Worm (Caenorhabditis elegans) whole organism, young adult: Measurements from ENCODE around the gene F54D5.23.
A peak's percentile ranks its signal among the peaks of the same experiment; 100 is the strongest.

ENCODE experiments used
- B0019.2 ChIP-seq: fragments of 200-800 bp; sonication (Bioruptor generic); conservative IDR thresholded peaks from 2 replicates; pipeline ENCODE4 v1.3.6; 2022; ENCODE audit warnings: missing genetic modification reagents, missing genetic modification characterization, missing compliant biosample characterization
- B0035.1 ChIP-seq: sonication (generic microtip); optimal IDR thresholded peaks from 2 replicates; lab custom pipeline; 2016; ENCODE audit warnings: missing genetic modification characterization, mild to moderate bottlenecking, missing compliant biosample characterization, missing genotype, missing genetic modification reagents
- B0261.1 ChIP-seq: sonication (generic microtip); optimal IDR thresholded peaks from 2 replicates; lab custom pipeline; 2016; ENCODE audit warnings: mild to moderate bottlenecking, missing genetic modification characterization, moderate library complexity, missing compliant biosample characterization
- B0336.3 ChIP-seq: fragments of 200-800 bp; sonication (Bioruptor generic); IDR thresholded peaks from 2 replicates; pipeline ENCODE4 v1.3.6; 2022; ENCODE audit warnings: missing genetic modification characterization, missing compliant biosample characterization
- D2030.7 ChIP-seq: fragments of 200-800 bp; sonication (Bioruptor generic); IDR thresholded peaks from 2 replicates; pipeline ENCODE4 v1.3.6; 2022; ENCODE audit warnings: missing genetic modification reagents, missing genetic modification characterization, missing compliant biosample characterization
- F23B12.7 ChIP-seq: sonication (generic microtip); optimal IDR thresholded peaks from 2 replicates; lab custom pipeline; 2017; ENCODE audit warnings: missing genetic modification characterization, mild to moderate bottlenecking, missing compliant biosample characterization, antibody characterized with exemption, moderate library complexity; ENCODE audit not compliant: insufficient read depth
- F33H1.4 ChIP-seq: fragments of 200-800 bp; sonication (Bioruptor generic); IDR thresholded peaks from 2 replicates; pipeline ENCODE4 v1.3.6; 2022; ENCODE audit warnings: missing genetic modification reagents, missing genetic modification characterization, missing compliant biosample characterization
- F49E8.2 ChIP-seq: sonication (generic microtip); optimal IDR thresholded peaks from 3 replicates; lab custom pipeline; 2017; ENCODE audit warnings: missing genetic modification characterization, mild to moderate bottlenecking, missing compliant biosample characterization, antibody characterized with exemption, moderate library complexity; ENCODE audit not compliant: insufficient read depth
- F57C9.4 ChIP-seq: sonication (generic microtip); optimal IDR thresholded peaks from 2 replicates; lab custom pipeline; 2017; ENCODE audit warnings: mild to moderate bottlenecking, missing genetic modification characterization, missing compliant biosample characterization
- K12H6.12 ChIP-seq: fragments of 200-800 bp; sonication (Bioruptor generic); optimal IDR thresholded peaks from 2 replicates; lab custom pipeline; 2018; ENCODE audit warnings: mild to moderate bottlenecking, missing genetic modification characterization, missing compliant biosample characterization
- Y95B8A.8 ChIP-seq: fragments of 200-800 bp; sonication (Bioruptor generic); IDR thresholded peaks from 2 replicates; pipeline ENCODE4 v1.3.6; 2022; ENCODE audit warnings: missing genetic modification reagents, missing genetic modification characterization, missing compliant biosample characterization
- ama-1 ChIP-seq, 3 experiments: fragments of 150-350 bp in 1 of 3; sonication (generic microtip) in 2 of 3; optimal IDR thresholded peaks; 2 replicates each; lab custom pipeline; 2014 to 2018; ENCODE audit warnings: missing biosample characterization in 2 of 3, missing genetic modification characterization in 2 of 3, missing genetic modification reagents in 2 of 3
- aptf-2 ChIP-seq: fragments of 200-800 bp; sonication (Bioruptor generic); conservative IDR thresholded peaks from 2 replicates; pipeline ENCODE4 v1.3.6; 2022; ENCODE audit warnings: missing genetic modification reagents, missing genetic modification characterization, missing compliant biosample characterization
- aptf-3 ChIP-seq: fragments of 200-800 bp; sonication (Bioruptor generic); IDR thresholded peaks from 2 replicates; pipeline ENCODE4 v1.3.6; 2022; ENCODE audit warnings: missing genetic modification characterization, missing compliant biosample characterization
- bed-1 ChIP-seq: fragments of 200-800 bp; sonication (Bioruptor generic); IDR thresholded peaks from 2 replicates; pipeline ENCODE4 v1.3.6; 2022; ENCODE audit warnings: missing genetic modification reagents, missing genetic modification characterization, missing compliant biosample characterization
- ccch-3 ChIP-seq: fragments of 200-800 bp; sonication (Bioruptor generic); optimal IDR thresholded peaks from 2 replicates; lab custom pipeline; 2018; ENCODE audit warnings: mild to moderate bottlenecking, missing genetic modification characterization, missing compliant biosample characterization
- cebp-1 ChIP-seq, 2 experiments: fragments of 200-800 bp in 1 of 2; sonication (Bioruptor generic) in 1 of 2; sonication (generic microtip) in 1 of 2; IDR thresholded peaks in 1 of 2; optimal IDR thresholded peaks in 1 of 2; 2 replicates each; pipeline versions ENCODE4 v1.3.6 to Lab custom; 2017 to 2022; ENCODE audit warnings: missing compliant biosample characterization in 2 of 2, missing genetic modification characterization in 2 of 2, mild to moderate bottlenecking in 1 of 2, missing genetic modification reagents in 1 of 2, moderate library complexity in 1 of 2
- cebp-2 ChIP-seq: fragments of 200-800 bp; sonication (Bioruptor generic); IDR thresholded peaks from 2 replicates; pipeline ENCODE4 v1.3.6; 2022; ENCODE audit warnings: missing genetic modification characterization, missing compliant biosample characterization
- ceh-79 ChIP-seq: sonication (generic microtip); optimal IDR thresholded peaks from 2 replicates; lab custom pipeline; 2017; ENCODE audit warnings: mild to moderate bottlenecking, missing genetic modification characterization, missing compliant biosample characterization
- ceh-91 ChIP-seq: fragments of 200-800 bp; sonication (Bioruptor generic); IDR thresholded peaks from 2 replicates; pipeline ENCODE4 v1.3.6; 2022; ENCODE audit warnings: missing genetic modification reagents, missing genetic modification characterization, missing compliant biosample characterization
- chd-7 ChIP-seq: sonication (generic microtip); optimal IDR thresholded peaks from 2 replicates; lab custom pipeline; 2016; ENCODE audit warnings: mild to moderate bottlenecking, missing genetic modification characterization, moderate library complexity, missing compliant biosample characterization
- die-1 ChIP-seq: sonication (generic microtip); optimal IDR thresholded peaks from 2 replicates; lab custom pipeline; 2016; ENCODE audit warnings: missing genotype, mild to moderate bottlenecking, missing genetic modification characterization, missing compliant biosample characterization
- efl-1 ChIP-seq: fragments of 150-350 bp; optimal IDR thresholded peaks from 2 replicates; lab custom pipeline; 2014; ENCODE audit warnings: missing biosample characterization, missing genetic modification reagents, missing genetic modification characterization
- egrh-3 ChIP-seq: fragments of 200-800 bp; sonication (Bioruptor generic); IDR thresholded peaks from 2 replicates; pipeline ENCODE4 v1.3.6; 2022; ENCODE audit warnings: missing genetic modification reagents, missing genetic modification characterization, missing compliant biosample characterization
- ekl-4 ChIP-seq: fragments of 200-800 bp; sonication (Bioruptor generic); IDR thresholded peaks from 2 replicates; pipeline ENCODE4 v1.3.6; 2022; ENCODE audit warnings: missing genetic modification reagents, missing genetic modification characterization, missing compliant biosample characterization
- ets-4 ChIP-seq: fragments of 200-800 bp; sonication (Bioruptor generic); optimal IDR thresholded peaks from 2 replicates; lab custom pipeline; 2018; ENCODE audit warnings: mild to moderate bottlenecking, missing genetic modification characterization, missing compliant biosample characterization
- hlh-26 ChIP-seq: fragments of 200-800 bp; sonication (Bioruptor generic); conservative IDR thresholded peaks from 2 replicates; pipeline ENCODE4 v1.3.6; 2022; ENCODE audit warnings: missing genetic modification reagents, missing genetic modification characterization, missing compliant biosample characterization
- hmg-20 ChIP-seq: fragments of 200-800 bp; sonication (Bioruptor generic); IDR thresholded peaks from 2 replicates; pipeline ENCODE4 v1.3.6; 2022; ENCODE audit warnings: missing genetic modification reagents, missing genetic modification characterization, missing compliant biosample characterization
- lag-1 ChIP-seq: fragments of 200-800 bp; sonication (Bioruptor generic); IDR thresholded peaks from 2 replicates; pipeline ENCODE4 v1.3.6; 2022; ENCODE audit warnings: missing genetic modification reagents, missing genetic modification characterization, missing compliant biosample characterization
- let-607 ChIP-seq, 2 experiments: fragments of 200-800 bp in 1 of 2; sonication (Bioruptor generic) in 1 of 2; sonication (generic microtip) in 1 of 2; optimal IDR thresholded peaks; 2 replicates each; lab custom pipeline; 2016 to 2018; ENCODE audit warnings: mild to moderate bottlenecking in 2 of 2, missing compliant biosample characterization in 2 of 2, missing genetic modification characterization in 2 of 2, moderate library complexity in 2 of 2, missing genotype in 1 of 2
- lin-35 ChIP-seq, 3 experiments: fragments of 150-350 bp in 2 of 3; sonication (generic microtip) in 1 of 3; optimal IDR thresholded peaks; 2 replicates each; lab custom pipeline; 2014 to 2018; ENCODE audit warnings: missing biosample characterization in 3 of 3, missing genetic modification characterization in 3 of 3, missing genetic modification reagents in 3 of 3
- madf-8 ChIP-seq: fragments of 200-800 bp; sonication (Bioruptor generic); conservative IDR thresholded peaks from 2 replicates; pipeline ENCODE4 v1.3.6; 2022; ENCODE audit warnings: missing genetic modification reagents, missing genetic modification characterization, missing compliant biosample characterization
- mcd-1 ChIP-seq: fragments of 200-800 bp; sonication (Bioruptor generic); IDR thresholded peaks from 2 replicates; pipeline ENCODE4 v1.3.6; 2022; ENCODE audit warnings: missing genetic modification reagents, missing genetic modification characterization, missing compliant biosample characterization
- nfya-2 ChIP-seq: fragments of 200-800 bp; sonication (Bioruptor generic); IDR thresholded peaks from 2 replicates; pipeline ENCODE4 v1.3.6; 2022; ENCODE audit warnings: missing genetic modification reagents, missing genetic modification characterization, missing compliant biosample characterization
- nfyb-1 ChIP-seq: fragments of 200-800 bp; sonication (Bioruptor generic); IDR thresholded peaks from 2 replicates; pipeline ENCODE4 v1.3.6; 2022; ENCODE audit warnings: missing genetic modification reagents, missing genetic modification characterization, missing compliant biosample characterization
- nhr-120 ChIP-seq: fragments of 200-800 bp; sonication (Bioruptor generic); IDR thresholded peaks from 2 replicates; pipeline ENCODE4 v1.3.6; 2022; ENCODE audit warnings: missing genetic modification characterization, missing compliant biosample characterization
- nhr-80 ChIP-seq: sonication (generic microtip); optimal IDR thresholded peaks from 2 replicates; lab custom pipeline; 2016; ENCODE audit warnings: missing genetic modification characterization, missing compliant biosample characterization
- nhr-90 ChIP-seq: sonication (generic microtip); optimal IDR thresholded peaks from 2 replicates; lab custom pipeline; 2016; ENCODE audit warnings: missing genotype, mild to moderate bottlenecking, missing genetic modification characterization, missing compliant biosample characterization
- pbrm-1 ChIP-seq: fragments of 200-800 bp; sonication (Bioruptor generic); IDR thresholded peaks from 2 replicates; pipeline ENCODE4 v1.3.6; 2022; ENCODE audit warnings: missing genetic modification reagents, missing genetic modification characterization, missing compliant biosample characterization
- pha-4 ChIP-seq: fragments of 150-350 bp; sonication (generic microtip); optimal IDR thresholded peaks from 2 replicates; lab custom pipeline; 2014; ENCODE audit warnings: missing biosample characterization, missing genetic modification reagents, missing genetic modification characterization
- rcor-1 ChIP-seq: fragments of 200-800 bp; sonication (Bioruptor generic); IDR thresholded peaks from 2 replicates; pipeline ENCODE4 v1.3.6; 2022; ENCODE audit warnings: missing genetic modification reagents, missing genetic modification characterization, missing compliant biosample characterization
- sdz-38 ChIP-seq: sonication (generic microtip); optimal IDR thresholded peaks from 2 replicates; lab custom pipeline; 2016; ENCODE audit warnings: missing genotype, missing genetic modification characterization, missing compliant biosample characterization
- somi-1 ChIP-seq: fragments of 200-800 bp; sonication (Bioruptor generic); optimal IDR thresholded peaks from 2 replicates; lab custom pipeline; 2018; ENCODE audit warnings: mild to moderate bottlenecking, missing genetic modification characterization, missing compliant biosample characterization
- sptf-2 ChIP-seq: fragments of 200-800 bp; sonication (Bioruptor generic); optimal IDR thresholded peaks from 2 replicates; lab custom pipeline; 2018; ENCODE audit warnings: mild to moderate bottlenecking, missing genetic modification characterization, missing compliant biosample characterization
- zim-3 ChIP-seq: sonication (generic microtip); optimal IDR thresholded peaks from 2 replicates; lab custom pipeline; 2017; ENCODE audit warnings: mild to moderate bottlenecking, missing genetic modification characterization, moderate library complexity, missing compliant biosample characterization
- ztf-18 ChIP-seq: sonication (generic microtip); optimal IDR thresholded peaks from 2 replicates; lab custom pipeline; 2016; ENCODE audit warnings: missing genotype, mild to moderate bottlenecking, missing genetic modification characterization, missing compliant biosample characterization
- ztf-26 ChIP-seq: sonication (generic microtip); optimal IDR thresholded peaks from 2 replicates; lab custom pipeline; 2017; ENCODE audit warnings: missing genetic modification characterization, missing compliant biosample characterization

The F54D5.23 gene

DNA sequence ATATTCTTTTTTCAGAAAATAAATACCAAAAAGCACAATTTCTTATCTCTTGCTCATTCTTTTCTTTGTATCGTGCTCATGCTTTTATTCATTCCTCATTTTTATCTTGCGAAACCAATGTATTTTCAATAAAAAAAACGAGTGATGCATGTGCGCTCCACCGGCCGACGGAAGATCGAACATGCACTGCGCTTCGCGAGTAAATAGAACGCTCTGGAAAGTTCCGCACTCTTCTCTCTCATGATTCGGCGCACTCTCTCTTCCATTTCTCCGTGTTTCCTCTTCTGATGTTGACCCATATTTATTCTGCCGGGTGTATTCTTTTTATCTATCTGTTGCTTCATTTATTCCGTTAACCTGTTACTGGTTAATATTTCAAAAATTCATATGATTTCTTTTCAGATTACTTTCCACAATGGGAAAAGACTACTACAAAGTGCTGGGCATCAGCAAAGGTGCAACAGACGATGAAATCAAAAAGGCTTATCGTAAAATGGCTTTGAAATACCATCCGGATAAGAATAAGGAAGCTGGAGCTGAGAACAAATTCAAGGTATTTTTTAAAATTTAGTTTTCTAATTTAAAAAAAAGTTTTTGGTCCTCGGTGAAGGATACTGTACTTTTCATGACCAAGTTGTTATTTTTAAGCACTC is 23.7 kb downstream of the F54D5.23 start, which contains the start of gene dnj-13 (continued):
- TF ChIP-seq ceh-91 (GFP tag; lab: Robert Waterston, UW): peak; percentile 83
- TF ChIP-seq B0261.1 (tag; lab: Kevin White, UChicago): peak; percentile 39
- peak in 2 of 3 experiments; percentile 18 to 82 for TF ChIP-seq lin-35 (GFP tag; optimal IDR thresholded peaks at IDR 0.05; lab: Kevin White, UChicago)
- peak; percentile 73 for TF ChIP-seq aptf-2 (GFP tag; lab: Robert Waterston, UW)
- TF ChIP-seq bed-1 (GFP tag; lab: Robert Waterston, UW): no peak
- peak; percentile 97 for TF ChIP-seq B0336.3 (GFP tag; lab: Robert Waterston, UW)
- TF ChIP-seq ets-4 (GFP tag; lab: Kevin White, UChicago): no peak
- peak; percentile 97 for TF ChIP-seq nfyb-1 (GFP tag; lab: Robert Waterston, UW)
- TF ChIP-seq D2030.7 (GFP tag; lab: Robert Waterston, UW): peak; percentile 92
- peak; percentile 52 for TF ChIP-seq die-1 (tag; lab: Kevin White, UChicago)
- peak; percentile 96 for TF ChIP-seq ztf-26 (tag; lab: Kevin White, UChicago)
- peak; percentile 49 for TF ChIP-seq nhr-90
- peak; percentile 95 for TF ChIP-seq K12H6.12
- TF ChIP-seq rcor-1: peak; percentile 94
- TF ChIP-seq egrh-3 (GFP tag; lab: Robert Waterston, UW): peak; percentile 54
- peak; percentile 98 for TF ChIP-seq pbrm-1 (GFP tag; lab: Robert Waterston, UW)
- peak; percentile 60 for TF ChIP-seq ztf-18 (tag; lab: Kevin White, UChicago)
- TF ChIP-seq Y95B8A.8: peak; percentile 95
- TF ChIP-seq ccch-3 (GFP tag; lab: Kevin White, UChicago): no peak
- peak; percentile 70 for TF ChIP-seq ama-1 (optimal IDR thresholded peaks at IDR 0.05; lab: Kevin White, UChicago)
- peak in 1 of 2 experiments; percentile 28 for TF ChIP-seq ama-1 (GFP tag; optimal IDR thresholded peaks at IDR 0.05; lab: Kevin White, UChicago)
- peak; percentile 98 for TF ChIP-seq ekl-4
- no peak for TF ChIP-seq nhr-120 (GFP tag; lab: Robert Waterston, UW)
- peak; percentile 54 for TF ChIP-seq efl-1 (GFP tag; lab: Kevin White, UChicago)
- no peak for TF ChIP-seq hlh-26
- peak; percentile 54; the same call in 1 of the 2 replicates for TF ChIP-seq B0019.2
- TF ChIP-seq F23B12.7: peak; percentile 87
- peak; percentile 84 for TF ChIP-seq hmg-20 (GFP tag; lab: Robert Waterston, UW)
- TF ChIP-seq F57C9.4 (tag; lab: Kevin White, UChicago): no peak
- TF ChIP-seq sptf-2 (GFP tag; lab: Kevin White, UChicago): no peak
- TF ChIP-seq B0035.1 (tag; lab: Kevin White, UChicago): peak; percentile 39
- no peak for TF ChIP-seq lag-1
- peak; percentile 83 for TF ChIP-seq F33H1.4 (GFP tag; lab: Robert Waterston, UW)
- peak; percentile 72 to 86 for TF ChIP-seq let-607 (tag; optimal IDR thresholded peaks at IDR 0.05; lab: Kevin White, UChicago)
- TF ChIP-seq mcd-1 (GFP tag; lab: Robert Waterston, UW): peak; percentile 99
- TF ChIP-seq chd-7 (tag; lab: Kevin White, UChicago): peak; percentile 98
- peak; percentile 92 for TF ChIP-seq cebp-2 (GFP tag; lab: Robert Waterston, UW)
- TF ChIP-seq ceh-79 (tag; lab: Kevin White, UChicago): peak; percentile 98
- TF ChIP-seq sdz-38 (tag; lab: Kevin White, UChicago): no peak
- peak; percentile 90 for TF ChIP-seq somi-1 (GFP tag; lab: Kevin White, UChicago)
- TF ChIP-seq nfya-2 (GFP tag; lab: Robert Waterston, UW): no peak
- peak; percentile 45 for TF ChIP-seq nhr-80 (tag; lab: Kevin White, UChicago)
- TF ChIP-seq F49E8.2 (tag; lab: Kevin White, UChicago): peak; percentile 78
- TF ChIP-seq zim-3 (tag; lab: Kevin White, UChicago): peak; percentile 89
- TF ChIP-seq cebp-1 (GFP tag; IDR thresholded peaks at IDR 0.05; lab: Robert Waterston, UW): peak; percentile 94
- peak; percentile 97 for TF ChIP-seq cebp-1 (tag; optimal IDR thresholded peaks at IDR 0.05; lab: Kevin White, UChicago)
- TF ChIP-seq aptf-3 (GFP tag; lab: Robert Waterston, UW): peak; percentile 89; the same call in 1 of the 2 replicates
- TF ChIP-seq pha-4 (tag; lab: Kevin White, UChicago): peak; percentile 41
- TF ChIP-seq madf-8 (GFP tag; lab: Robert Waterston, UW): peak; percentile 77
